Worm (Caenorhabditis elegans) whole organism, L3 larva: ENCODE data around the gene K04C2.7.

Experiments
- R02D3.7 ChIP-seq: fragments of 150-350 bp; optimal IDR thresholded peaks from 2 replicates; lab custom pipeline; 2014; ENCODE audit warnings: missing biosample characterization, missing genetic modification characterization
- ama-1 ChIP-seq: fragments of 150-350 bp; optimal IDR thresholded peaks from 2 replicates; lab custom pipeline; 2018
- ceh-16 ChIP-seq: sonication (generic microtip); optimal IDR thresholded peaks from 2 replicates; lab custom pipeline; 2017; ENCODE audit warnings: missing biosample characterization, missing genetic modification characterization
- ceh-28 ChIP-seq: fragments of 150-350 bp; optimal IDR thresholded peaks from 2 replicates; lab custom pipeline; 2014; ENCODE audit warnings: missing biosample characterization, missing genetic modification reagents, missing genetic modification characterization
- ceh-9 ChIP-seq: sonication (generic microtip); optimal IDR thresholded peaks from 2 replicates; lab custom pipeline; 2018; ENCODE audit warnings: missing biosample characterization, missing genetic modification characterization
- daf-12 ChIP-seq: fragments of 150-350 bp; optimal IDR thresholded peaks from 2 replicates; lab custom pipeline; 2014; ENCODE audit warnings: missing biosample characterization, missing genetic modification reagents, missing genetic modification characterization
- egl-27 ChIP-seq: sonication (generic microtip); optimal IDR thresholded peaks from 4 replicates; lab custom pipeline; 2017; ENCODE audit warnings: missing biosample characterization, missing genetic modification reagents, missing genetic modification characterization
- elt-1 ChIP-seq: fragments of 150-350 bp; optimal IDR thresholded peaks from 2 replicates; lab custom pipeline; 2014; ENCODE audit warnings: missing biosample characterization, missing genetic modification characterization
- elt-2 ChIP-seq: sonication (generic microtip); optimal IDR thresholded peaks from 2 replicates; lab custom pipeline; 2016; ENCODE audit warnings: missing genetic modification reagents, mild to moderate bottlenecking, missing genetic modification characterization, missing compliant biosample characterization
- eor-1 ChIP-seq, 2 experiments: fragments of 150-350 bp; optimal IDR thresholded peaks; 2 replicates each; lab custom pipeline; 2014 to 2018; ENCODE audit warnings: missing biosample characterization in 2 of 2, missing genetic modification characterization in 2 of 2
- fkh-10 ChIP-seq: sonication (generic microtip); optimal IDR thresholded peaks from 2 replicates; lab custom pipeline; 2017; ENCODE audit warnings: missing biosample characterization, missing genetic modification reagents, missing genetic modification characterization
- fkh-2 ChIP-seq: fragments of 150-350 bp; optimal IDR thresholded peaks from 2 replicates; lab custom pipeline; 2014; ENCODE audit warnings: missing biosample characterization, missing genetic modification reagents, missing genetic modification characterization
- hmg-11 ChIP-seq: sonication (generic microtip); optimal IDR thresholded peaks from 2 replicates; lab custom pipeline; 2016; ENCODE audit warnings: missing genetic modification characterization, missing compliant biosample characterization
- jun-1 ChIP-seq: fragments of 150-350 bp; optimal IDR thresholded peaks from 2 replicates; lab custom pipeline; 2014; ENCODE audit warnings: missing biosample characterization, missing genetic modification reagents, missing genetic modification characterization
- lin-15B ChIP-seq: fragments of 150-350 bp; optimal IDR thresholded peaks from 2 replicates; lab custom pipeline; 2014; ENCODE audit warnings: missing biosample characterization, missing genetic modification characterization
- lin-39 ChIP-seq: fragments of 150-350 bp; optimal IDR thresholded peaks from 2 replicates; lab custom pipeline; 2018; ENCODE audit warnings: missing biosample characterization, missing genetic modification reagents, missing genetic modification characterization
- lsy-12 ChIP-seq: sonication (generic microtip); optimal IDR thresholded peaks from 2 replicates; lab custom pipeline; 2016; ENCODE audit warnings: mild to moderate bottlenecking, missing genetic modification characterization, missing compliant biosample characterization
- mml-1 ChIP-seq: fragments of 150-350 bp; sonication (generic microtip); optimal IDR thresholded peaks from 3 replicates; lab custom pipeline; 2014; ENCODE audit warnings: missing biosample characterization, missing genetic modification characterization
- nfya-1 ChIP-seq: sonication (generic microtip); optimal IDR thresholded peaks from 2 replicates; lab custom pipeline; 2017; ENCODE audit warnings: missing genetic modification characterization, mild to moderate bottlenecking, missing compliant biosample characterization, antibody characterized with exemption, moderate library complexity; ENCODE audit not compliant: insufficient read depth
- nhr-12 ChIP-seq: fragments of 150-350 bp; optimal IDR thresholded peaks from 2 replicates; lab custom pipeline; 2014; ENCODE audit warnings: missing biosample characterization, missing genetic modification characterization
- nhr-23 ChIP-seq: fragments of 150-350 bp; optimal IDR thresholded peaks from 2 replicates; lab custom pipeline; 2014; ENCODE audit warnings: missing biosample characterization, missing genetic modification reagents, missing genetic modification characterization
- nhr-237 ChIP-seq: fragments of 150-350 bp; optimal IDR thresholded peaks from 2 replicates; lab custom pipeline; 2014; ENCODE audit warnings: missing biosample characterization, missing genetic modification characterization
- nhr-25 ChIP-seq: sonication (generic microtip); optimal IDR thresholded peaks from 2 replicates; lab custom pipeline; 2017; ENCODE audit warnings: missing biosample characterization, missing genetic modification characterization
- nhr-43 ChIP-seq: sonication (generic microtip); optimal IDR thresholded peaks from 2 replicates; lab custom pipeline; 2016; ENCODE audit warnings: mild to moderate bottlenecking, missing genetic modification characterization, missing compliant biosample characterization; ENCODE audit not compliant: poor library complexity, severe bottlenecking
- nhr-67 ChIP-seq: fragments of 150-350 bp; optimal IDR thresholded peaks from 2 replicates; lab custom pipeline; 2014; ENCODE audit warnings: missing biosample characterization, missing genetic modification characterization
- nhr-77 ChIP-seq: fragments of 150-350 bp; optimal IDR thresholded peaks from 2 replicates; lab custom pipeline; 2014; ENCODE audit warnings: missing biosample characterization, missing genetic modification characterization
- pha-4 ChIP-seq: fragments of 150-350 bp; optimal IDR thresholded peaks from 2 replicates; lab custom pipeline; 2014; ENCODE audit warnings: missing biosample characterization, missing genetic modification reagents, missing genetic modification characterization
- pqm-1 ChIP-seq: fragments of 150-350 bp; optimal IDR thresholded peaks from 2 replicates; lab custom pipeline; 2017; ENCODE audit warnings: missing biosample characterization, missing genetic modification characterization, inconsistent platforms
- sea-2 ChIP-seq: fragments of 150-350 bp; sonication (generic microtip); optimal IDR thresholded peaks from 4 replicates; lab custom pipeline; 2014; ENCODE audit warnings: missing biosample characterization, missing genetic modification reagents, missing genetic modification characterization
- tbx-2 ChIP-seq: sonication (generic microtip); optimal IDR thresholded peaks from 2 replicates; lab custom pipeline; 2016; ENCODE audit warnings: mild to moderate bottlenecking, missing genetic modification characterization, missing compliant biosample characterization
- unc-62 ChIP-seq: fragments of 150-350 bp; sonication (generic microtip); optimal IDR thresholded peaks from 4 replicates; lab custom pipeline; 2014; ENCODE audit warnings: missing biosample characterization, missing genetic modification reagents, missing genetic modification characterization
- ztf-11 ChIP-seq: fragments of 150-350 bp; optimal IDR thresholded peaks from 2 replicates; lab custom pipeline; 2014; ENCODE audit warnings: missing biosample characterization, missing genetic modification characterization

K04C2.7 gene

ce11 chrIII:6929558-6930167 lies 48.8 kb downstream of the K04C2.7 start, which contains the start of gene inf-1:
TSS of gene inf-1 (plus strand) at chrIII:6930134.
- TF ChIP-seq jun-1 (tag; lab: Kevin White, UChicago) (no peak), tbx-2 (tag; lab: Kevin White, UChicago) (no peak), fkh-10 (GFP tag; lab: Kevin White, UChicago) (no peak), unc-62 (GFP tag; lab: Kevin White, UChicago) (no peak), fkh-2 (no peak), pqm-1 (tag; lab: Kevin White, UChicago) (no peak), nhr-25 (tag; lab: Kevin White, UChicago) (no peak), eor-1 (tag; optimal IDR thresholded peaks at IDR 0.05; lab: Kevin White, UChicago) (no peak), pha-4 (tag; lab: Kevin White, UChicago) (peak; percentile 68), elt-2 (tag; lab: Kevin White, UChicago) (peak; percentile 10), nhr-23 (tag; lab: Kevin White, UChicago) (peak; percentile 32), lin-39 (tag; lab: Kevin White, UChicago) (peak; percentile 15), lsy-12 (no peak), ceh-9 (tag; lab: Kevin White, UChicago) (no peak), ceh-28 (tag; lab: Kevin White, UChicago) (no peak), elt-1 (no peak), egl-27 (tag; lab: Kevin White, UChicago) (no peak), nfya-1 (tag; lab: Kevin White, UChicago) (peak; percentile 71), nhr-67 (tag; lab: Kevin White, UChicago) (no peak), nhr-12 (no peak), lin-15B (tag; lab: Kevin White, UChicago) (peak; percentile 92), nhr-237 (tag; lab: Kevin White, UChicago) (no peak), mml-1 (tag; lab: Kevin White, UChicago) (no peak)

DNA sequence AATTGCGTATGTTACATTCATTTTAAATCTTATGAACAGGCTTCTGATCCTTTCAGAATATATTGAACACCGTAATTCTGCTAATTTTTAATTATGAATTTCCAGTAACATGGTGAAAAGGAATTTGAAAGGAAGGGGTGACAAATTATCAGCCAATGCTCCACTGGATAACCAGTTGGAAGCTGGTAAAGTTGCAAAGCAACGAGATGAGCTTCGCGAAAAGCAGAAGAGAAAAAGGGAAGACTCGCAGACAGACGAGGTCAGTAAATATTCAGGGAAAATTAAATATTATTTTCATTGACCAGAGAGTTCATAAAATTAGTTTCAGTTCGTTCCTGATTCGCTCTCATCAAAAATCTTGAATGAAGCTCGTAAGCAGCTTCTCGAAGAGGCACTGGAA lies 51.0 kb downstream of the K04C2.7 start, which contains the start of gene byn-1:
Gene byn-1, plus strand, starts transcription at position 106 of the 400 bp plus-strand sequence.
- TF ChIP-seq nhr-67 (tag; lab: Kevin White, UChicago), result no peak
- TF ChIP-seq egl-27 (tag; lab: Kevin White, UChicago), result no peak
- TF ChIP-seq ceh-16 (tag; lab: Kevin White, UChicago), result no peak
- TF ChIP-seq sea-2 (GFP tag; lab: Kevin White, UChicago), result no peak
- TF ChIP-seq R02D3.7 (tag; lab: Kevin White, UChicago), result no peak
- TF ChIP-seq fkh-2, result no peak
- no peak for TF ChIP-seq ama-1 (lab: Kevin White, UChicago)
- no peak for TF ChIP-seq nhr-43
- TF ChIP-seq nhr-77, result no peak
- no peak for TF ChIP-seq nhr-23 (tag; lab: Kevin White, UChicago)
- no peak for TF ChIP-seq unc-62 (GFP tag; lab: Kevin White, UChicago)
- no peak for TF ChIP-seq lsy-12
- no peak for TF ChIP-seq ztf-11
- TF ChIP-seq ceh-9 (tag; lab: Kevin White, UChicago), result no peak
- TF ChIP-seq hmg-11 (tag; lab: Kevin White, UChicago), result no peak
- TF ChIP-seq daf-12 (tag; lab: Kevin White, UChicago), result no peak
- no peak for TF ChIP-seq nhr-12
- no peak for TF ChIP-seq ceh-28 (tag; lab: Kevin White, UChicago)
- TF ChIP-seq lin-15B (tag; lab: Kevin White, UChicago), result no peak
- no peak for TF ChIP-seq elt-2 (tag; lab: Kevin White, UChicago)
